Fruit fly (Drosophila melanogaster): ENCODE data around the gene ssp6.

DNA sequence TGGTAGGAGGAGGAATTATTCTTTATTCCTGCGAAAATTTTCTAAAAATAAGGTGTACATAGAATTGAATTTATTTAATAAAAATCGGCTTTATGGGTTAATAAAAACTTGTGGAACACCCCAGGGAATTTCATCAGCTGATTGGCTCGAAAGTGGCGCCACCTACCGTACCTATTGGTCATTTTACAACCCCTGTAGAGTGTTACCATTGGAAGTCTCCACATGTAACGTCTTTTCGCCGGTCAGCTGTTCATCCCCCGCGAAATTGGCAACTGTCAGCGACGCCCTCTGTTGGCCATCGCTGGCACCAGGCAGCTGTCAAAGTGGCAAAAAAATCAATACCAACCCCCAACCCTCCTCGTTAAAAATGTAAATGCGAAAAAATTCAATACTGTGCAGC, 6.0 kb downstream of the ssp6 start, which contains the start of gene CG13293:
- TF ChIP-seq CG32121 (GFP tag; IDR thresholded peaks at IDR 0.05) = no peak
- no peak for TF ChIP-seq CG12605 (GFP tag; IDR thresholded peaks at IDR 0.05)
- TF ChIP-seq D1 (tag; optimal IDR thresholded peaks at IDR 0.05) = no peak
- TF ChIP-seq CG10348 (GFP tag; IDR thresholded peaks at IDR 0.05) = no peak
- TF ChIP-seq Pif1A (GFP tag; optimal IDR thresholded peaks at IDR 0.05) = no peak
